Worm (Caenorhabditis elegans): Measurements from ENCODE around the gene ncx-6.

The ncx-6 gene

ce11 chrIII:9720191-9720590 is 6.4 kb upstream of the ncx-6 start, which contains the start of gene ncx-7:
Gene ncx-7, minus strand, starts transcription at chrIII:9720291.
- TF ChIP-seq nhr-10 (tag; optimal IDR thresholded peaks at IDR 0.05) (no peak), pqm-1 (tag; optimal IDR thresholded peaks at IDR 0.05) (peak; percentile 6)

ce11 chrIII:9717243-9717642 is 3.5 kb upstream of the ncx-6 start:
- no peak; the same call in 1 of the 2 replicates for TF ChIP-seq Y48G9A.11 (GFP tag; IDR thresholded peaks at IDR 0.05)
- TF ChIP-seq nhr-102 (tag; optimal IDR thresholded peaks at IDR 0.05), result peak; percentile 73
- no peak; the same call in 1 of the 2 replicates for TF ChIP-seq snpc-1.2 (GFP tag; IDR thresholded peaks at IDR 0.05)
- no peak for TF ChIP-seq spr-3 (GFP tag; optimal IDR thresholded peaks at IDR 0.05)
- no peak for TF ChIP-seq Y5F2A.4 (GFP tag; optimal IDR thresholded peaks at IDR 0.05)
- peak; percentile 40 for TF ChIP-seq nhr-28 (tag; optimal IDR thresholded peaks at IDR 0.05)
- no peak for TF ChIP-seq nhr-111 (GFP tag; optimal IDR thresholded peaks at IDR 0.05)
- TF ChIP-seq fos-1 (tag; optimal IDR thresholded peaks at IDR 0.05), result no peak
- peak in 1 of 2 experiments; percentile 8 for TF ChIP-seq hif-1 (tag; optimal IDR thresholded peaks at IDR 0.05)
- no peak for TF ChIP-seq ztf-11 (tag; optimal IDR thresholded peaks at IDR 0.05)
- TF ChIP-seq egl-27 (tag; optimal IDR thresholded peaks at IDR 0.05), result no peak
- TF ChIP-seq madf-9 (GFP tag; conservative IDR thresholded peaks at IDR 0.05), result no peak
- peak; percentile 28; the same call in 1 of the 2 replicates for TF ChIP-seq tra-1 (GFP tag; IDR thresholded peaks at IDR 0.05)
- no peak for TF ChIP-seq lin-39 (tag; optimal IDR thresholded peaks at IDR 0.05)
- TF ChIP-seq mdt-29 (GFP tag; IDR thresholded peaks at IDR 0.05), result no peak
- no peak for TF ChIP-seq D1046.2 (GFP tag; IDR thresholded peaks at IDR 0.05)
- no peak for TF ChIP-seq R02D3.7 (tag; optimal IDR thresholded peaks at IDR 0.05)
- peak; percentile 79 for TF ChIP-seq dve-1 (tag; optimal IDR thresholded peaks at IDR 0.05; ENCODE audit: insufficient read depth)
- TF ChIP-seq ZK337.2 (GFP tag; IDR thresholded peaks at IDR 0.05), result 0 out of 2 replicates have a peak, but pooled peaks have one; percentile 12
- TF ChIP-seq zfp-3 (GFP tag; conservative IDR thresholded peaks at IDR 0.05), result no peak
- no peak for TF ChIP-seq sdz-12 (GFP tag; optimal IDR thresholded peaks at IDR 0.05)
- TF ChIP-seq Y105C5A.15 (GFP tag; IDR thresholded peaks at IDR 0.05), result no peak
- peak; percentile 48 for TF ChIP-seq duxl-1 (tag; optimal IDR thresholded peaks at IDR 0.05; ENCODE audit: poor library complexity)
- no peak for TF ChIP-seq F26F4.8 (GFP tag; conservative IDR thresholded peaks at IDR 0.05)
- no peak for TF ChIP-seq ceh-28 (tag; optimal IDR thresholded peaks at IDR 0.05)
- no peak for TF ChIP-seq ceh-82 (tag; optimal IDR thresholded peaks at IDR 0.05)
- no peak for TF ChIP-seq vab-7 (GFP tag; IDR thresholded peaks at IDR 0.05)
- no peak for TF ChIP-seq mdl-1 (tag; optimal IDR thresholded peaks at IDR 0.05)
- no peak for TF ChIP-seq daf-19 (GFP tag; conservative IDR thresholded peaks at IDR 0.05)
- TF ChIP-seq lin-29 (GFP tag; IDR thresholded peaks at IDR 0.05), result no peak
- no peak; the same call in 1 of the 2 replicates for TF ChIP-seq T26A8.4 (GFP tag; IDR thresholded peaks at IDR 0.05)
- no peak for TF ChIP-seq pqm-1 (tag; optimal IDR thresholded peaks at IDR 0.05)
- peak; percentile 2 for TF ChIP-seq unc-130 (GFP tag; optimal IDR thresholded peaks at IDR 0.05)
- no peak for TF ChIP-seq T20F7.1 (GFP tag; optimal IDR thresholded peaks at IDR 0.05)
- no peak for TF ChIP-seq ZK546.5 (tag; optimal IDR thresholded peaks at IDR 0.05)
- TF ChIP-seq ceh-44 (GFP tag; IDR thresholded peaks at IDR 0.05), result no peak
- TF ChIP-seq dpl-1 (GFP tag; optimal IDR thresholded peaks at IDR 0.05), result peak; percentile 30
- TF ChIP-seq zfp-2 (tag; optimal IDR thresholded peaks at IDR 0.05), result no peak
- TF ChIP-seq rbr-2 (tag; optimal IDR thresholded peaks at IDR 0.05), result peak; percentile 20
- TF ChIP-seq F49E8.2 (tag; optimal IDR thresholded peaks at IDR 0.05; ENCODE audit: borderline replicate concordance), result peak; percentile 90
- peak; percentile 57 for TF ChIP-seq lin-13 (GFP tag; optimal IDR thresholded peaks at IDR 0.05)
- no peak for TF ChIP-seq ceh-20 (GFP tag; IDR thresholded peaks at IDR 0.05)
- TF ChIP-seq nhr-77 (tag; optimal IDR thresholded peaks at IDR 0.05), result no peak
- TF ChIP-seq lin-15B (tag; optimal IDR thresholded peaks at IDR 0.05), result peak; percentile 46
- TF ChIP-seq hlh-30 (tag; optimal IDR thresholded peaks at IDR 0.05; ENCODE audit: insufficient read depth), result peak; percentile 68
- no peak for TF ChIP-seq nhr-237 (tag; optimal IDR thresholded peaks at IDR 0.05)
- TF ChIP-seq aly-2 (tag; optimal IDR thresholded peaks at IDR 0.05), result no peak
- no peak for TF ChIP-seq unc-39 (tag; optimal IDR thresholded peaks at IDR 0.05)

Measured in whole organism, L4 larva.